Worm (Caenorhabditis elegans) whole organism, mixed stage, embryonic: ENCODE measurements around the gene C06A12.8.

Experiments
- hlh-1 ChIP-seq: fragments of 150-350 bp; optimal IDR thresholded peaks from 2 replicates; lab custom pipeline; 2014; ENCODE audit warnings: missing biosample characterization, missing genetic modification reagents, missing genetic modification characterization
- pha-4 ChIP-seq: fragments of 150-350 bp; optimal IDR thresholded peaks from 2 replicates; lab custom pipeline; 2018; ENCODE audit warnings: missing biosample characterization, missing genetic modification reagents, missing genetic modification characterization
- snpc-4 ChIP-seq: fragments of 150-350 bp; optimal IDR thresholded peaks from 2 replicates; lab custom pipeline; 2014; ENCODE audit warnings: missing biosample characterization, missing genetic modification characterization
- unc-39 ChIP-seq: fragments of 150-350 bp; optimal IDR thresholded peaks from 2 replicates; lab custom pipeline; 2014; ENCODE audit warnings: missing biosample characterization, missing genetic modification characterization

ce11 chrIV:17453996-17454395 lies 16.9 kb downstream of the C06A12.8 start:
- no peak for TF ChIP-seq hlh-1 (tag; lab: Kevin White, UChicago)
- no peak for TF ChIP-seq pha-4
- no peak for TF ChIP-seq snpc-4 (tag; lab: Kevin White, UChicago)
- TF ChIP-seq unc-39 (tag; lab: Kevin White, UChicago), result no peak
